Worm (Caenorhabditis elegans) whole organism, late embryonic: Measurements from ENCODE around the gene vglu-2.

Source experiments
- C08G9.2 ChIP-seq: sonication (generic microtip); optimal IDR thresholded peaks from 2 replicates; lab custom pipeline; 2016; ENCODE audit warnings: mild to moderate bottlenecking, missing genetic modification characterization, moderate library complexity, missing compliant biosample characterization
- C38D4.7 ChIP-seq: fragments of 200-800 bp; sonication (Bioruptor generic); optimal IDR thresholded peaks from 2 replicates; lab custom pipeline; 2018; ENCODE audit warnings: mild to moderate bottlenecking, missing genetic modification characterization, moderate library complexity, missing compliant biosample characterization
- T23F11.4 ChIP-seq: fragments of 200-800 bp; sonication (Bioruptor generic); optimal IDR thresholded peaks from 2 replicates; lab custom pipeline; 2018; ENCODE audit warnings: mild to moderate bottlenecking, missing genetic modification characterization, missing compliant biosample characterization
- Y22D7AL.16 ChIP-seq: sonication (generic microtip); optimal IDR thresholded peaks from 2 replicates; lab custom pipeline; 2016; ENCODE audit warnings: missing genetic modification characterization, missing compliant biosample characterization
- ceh-14 ChIP-seq: sonication (generic microtip); optimal IDR thresholded peaks from 2 replicates; lab custom pipeline; 2016; ENCODE audit warnings: missing genotype, missing genetic modification characterization, missing compliant biosample characterization
- ceh-18 ChIP-seq: sonication (generic microtip); optimal IDR thresholded peaks from 2 replicates; lab custom pipeline; 2016; ENCODE audit warnings: missing genetic modification characterization, missing compliant biosample characterization
- ceh-19 ChIP-seq: fragments of 200-800 bp; sonication (Bioruptor generic); optimal IDR thresholded peaks from 2 replicates; lab custom pipeline; 2018; ENCODE audit warnings: mild to moderate bottlenecking, missing genetic modification characterization, missing compliant biosample characterization
- ceh-2 ChIP-seq: sonication (generic microtip); optimal IDR thresholded peaks from 2 replicates; lab custom pipeline; 2016; ENCODE audit warnings: missing genotype, missing genetic modification characterization, missing compliant biosample characterization
- ceh-24 ChIP-seq: sonication (generic microtip); optimal IDR thresholded peaks from 2 replicates; lab custom pipeline; 2016; ENCODE audit warnings: mild to moderate bottlenecking, missing genetic modification characterization, missing compliant biosample characterization
- ceh-34 ChIP-seq: sonication (generic microtip); optimal IDR thresholded peaks from 2 replicates; lab custom pipeline; 2016; ENCODE audit warnings: mild to moderate bottlenecking, missing genetic modification characterization, missing compliant biosample characterization
- ceh-45 ChIP-seq: fragments of 200-800 bp; sonication (Bioruptor generic); IDR thresholded peaks from 2 replicates; pipeline ENCODE4 v1.3.6; 2022; ENCODE audit warnings: missing genetic modification reagents, missing genetic modification characterization, missing compliant biosample characterization
- ceh-48 ChIP-seq: sonication (generic microtip); optimal IDR thresholded peaks from 2 replicates; lab custom pipeline; 2016; ENCODE audit warnings: missing genetic modification characterization, inconsistent platforms, missing compliant biosample characterization
- ceh-6 ChIP-seq: fragments of 200-800 bp; sonication (Bioruptor generic); optimal IDR thresholded peaks from 2 replicates; lab custom pipeline; 2018; ENCODE audit warnings: mild to moderate bottlenecking, missing genetic modification characterization, missing compliant biosample characterization
- ceh-9 ChIP-seq: sonication (generic microtip); optimal IDR thresholded peaks from 2 replicates; lab custom pipeline; 2016; ENCODE audit warnings: mild to moderate bottlenecking, missing genetic modification characterization, inconsistent platforms, missing compliant biosample characterization
- dmd-4 ChIP-seq: sonication (generic microtip); optimal IDR thresholded peaks from 2 replicates; lab custom pipeline; 2016; ENCODE audit warnings: borderline replicate concordance, missing genetic modification characterization, missing compliant biosample characterization
- dve-1 ChIP-seq: sonication (generic microtip); optimal IDR thresholded peaks from 2 replicates; lab custom pipeline; 2017; ENCODE audit warnings: antibody characterized with exemption, mild to moderate bottlenecking, missing genetic modification characterization, missing compliant biosample characterization
- elt-2 ChIP-seq: sonication (generic microtip); optimal IDR thresholded peaks from 2 replicates; lab custom pipeline; 2016; ENCODE audit warnings: missing genetic modification reagents, missing genetic modification characterization, missing compliant biosample characterization
- elt-4 ChIP-seq: sonication (generic microtip); optimal IDR thresholded peaks from 2 replicates; lab custom pipeline; 2016; ENCODE audit warnings: missing genetic modification characterization, missing compliant biosample characterization
- ets-4 ChIP-seq: sonication (generic microtip); optimal IDR thresholded peaks from 2 replicates; lab custom pipeline; 2016; ENCODE audit warnings: missing genetic modification characterization, missing compliant biosample characterization
- eyg-1 ChIP-seq: sonication (generic microtip); optimal IDR thresholded peaks from 2 replicates; lab custom pipeline; 2016; ENCODE audit warnings: missing genotype, missing genetic modification characterization, missing compliant biosample characterization
- hlh-13 ChIP-seq: fragments of 200-800 bp; sonication (Bioruptor generic); optimal IDR thresholded peaks from 2 replicates; lab custom pipeline; 2018; ENCODE audit warnings: mild to moderate bottlenecking, missing genetic modification characterization, missing compliant biosample characterization
- hlh-30 ChIP-seq: sonication (generic microtip); optimal IDR thresholded peaks from 2 replicates; lab custom pipeline; 2017; ENCODE audit warnings: antibody characterized with exemption, missing genetic modification characterization, missing compliant biosample characterization; ENCODE audit not compliant: insufficient read depth
- hlh-6 ChIP-seq: sonication (generic microtip); optimal IDR thresholded peaks from 2 replicates; lab custom pipeline; 2016; ENCODE audit warnings: missing genotype, missing genetic modification characterization, missing compliant biosample characterization
- lim-6 ChIP-seq: sonication (generic microtip); optimal IDR thresholded peaks from 2 replicates; lab custom pipeline; 2016; ENCODE audit warnings: missing genetic modification characterization, missing compliant biosample characterization
- lin-11 ChIP-seq: fragments of 200-800 bp; sonication (Bioruptor generic); optimal IDR thresholded peaks from 2 replicates; lab custom pipeline; 2018; ENCODE audit warnings: mild to moderate bottlenecking, missing genetic modification characterization, missing compliant biosample characterization
- mec-3 ChIP-seq: sonication (generic microtip); optimal IDR thresholded peaks from 2 replicates; lab custom pipeline; 2016; ENCODE audit warnings: borderline replicate concordance, missing genetic modification characterization, missing compliant biosample characterization
- nfya-1 ChIP-seq: sonication (generic microtip); optimal IDR thresholded peaks from 2 replicates; lab custom pipeline; 2017; ENCODE audit warnings: missing genetic modification characterization, mild to moderate bottlenecking, missing compliant biosample characterization, antibody characterized with exemption, moderate library complexity
- nhr-11 ChIP-seq: fragments of 150-350 bp; optimal IDR thresholded peaks from 2 replicates; lab custom pipeline; 2014; ENCODE audit warnings: missing biosample characterization, missing genetic modification characterization
- nhr-232 ChIP-seq: sonication (generic microtip); optimal IDR thresholded peaks from 2 replicates; lab custom pipeline; 2016; ENCODE audit warnings: missing genetic modification characterization, missing compliant biosample characterization
- npax-4 ChIP-seq: sonication (generic microtip); optimal IDR thresholded peaks from 2 replicates; lab custom pipeline; 2016; ENCODE audit warnings: missing genetic modification characterization, missing compliant biosample characterization
- odd-2 ChIP-seq: sonication (generic microtip); optimal IDR thresholded peaks from 2 replicates; lab custom pipeline; 2017; ENCODE audit warnings: antibody characterized with exemption, mild to moderate bottlenecking, missing genetic modification characterization, missing compliant biosample characterization
- pag-3 ChIP-seq: sonication (generic microtip); optimal IDR thresholded peaks from 2 replicates; lab custom pipeline; 2016; ENCODE audit warnings: missing compliant biosample characterization, missing genetic modification characterization, borderline replicate concordance
- pat-9 ChIP-seq: fragments of 200-800 bp; sonication (Bioruptor generic); optimal IDR thresholded peaks from 2 replicates; lab custom pipeline; 2018; ENCODE audit warnings: mild to moderate bottlenecking, missing genetic modification characterization, moderate library complexity, missing compliant biosample characterization
- pha-2 ChIP-seq: sonication (generic microtip); optimal IDR thresholded peaks from 2 replicates; lab custom pipeline; 2017; ENCODE audit warnings: mild to moderate bottlenecking, missing genetic modification characterization, missing compliant biosample characterization
- pqm-1 ChIP-seq: sonication (generic microtip); optimal IDR thresholded peaks from 2 replicates; lab custom pipeline; 2016; ENCODE audit warnings: missing genetic modification characterization, missing compliant biosample characterization
- pros-1 ChIP-seq: fragments of 150-350 bp; optimal IDR thresholded peaks from 2 replicates; lab custom pipeline; 2014; ENCODE audit warnings: missing biosample characterization, missing genetic modification reagents, missing genetic modification characterization
- rnt-1 ChIP-seq: sonication (generic microtip); optimal IDR thresholded peaks from 2 replicates; lab custom pipeline; 2016; ENCODE audit warnings: missing genetic modification characterization, missing compliant biosample characterization
- sdc-2 ChIP-seq: sonication (generic microtip); optimal IDR thresholded peaks from 2 replicates; lab custom pipeline; 2016; ENCODE audit warnings: missing genotype, missing genetic modification characterization, missing compliant biosample characterization
- sox-2 ChIP-seq: fragments of 200-800 bp; sonication (Bioruptor generic); IDR thresholded peaks from 2 replicates; pipeline ENCODE4 v1.3.6; 2022; ENCODE audit warnings: missing genetic modification reagents, missing genetic modification characterization, missing compliant biosample characterization
- sox-4 ChIP-seq: sonication (generic microtip); optimal IDR thresholded peaks from 2 replicates; lab custom pipeline; 2017; ENCODE audit warnings: mild to moderate bottlenecking, missing genetic modification characterization, inconsistent platforms, missing compliant biosample characterization
- syd-9 ChIP-seq: sonication (generic microtip); optimal IDR thresholded peaks from 2 replicates; lab custom pipeline; 2016; ENCODE audit warnings: mild to moderate bottlenecking, missing genetic modification characterization, moderate library complexity, missing compliant biosample characterization
- tbx-2 ChIP-seq: sonication (generic microtip); optimal IDR thresholded peaks from 2 replicates; lab custom pipeline; 2016; ENCODE audit warnings: missing genetic modification characterization, missing compliant biosample characterization
- unc-42 ChIP-seq: sonication (generic microtip); optimal IDR thresholded peaks from 2 replicates; lab custom pipeline; 2016; ENCODE audit warnings: missing genotype, missing genetic modification characterization, missing compliant biosample characterization
- zip-5 ChIP-seq: sonication (generic microtip); optimal IDR thresholded peaks from 2 replicates; lab custom pipeline; 2016; ENCODE audit warnings: missing genetic modification characterization, missing compliant biosample characterization
- ztf-16 ChIP-seq: sonication (generic microtip); optimal IDR thresholded peaks from 2 replicates; lab custom pipeline; 2017; ENCODE audit warnings: missing genetic modification characterization, missing compliant biosample characterization

vglu-2 gene

ce11 chrIII:10270778-10271307, 24.1 kb upstream of the vglu-2 start, which contains the start of gene cnk-1 (continued):
- TF ChIP-seq rnt-1 (peak; percentile 51), ets-4 (tag; lab: Kevin White, UChicago) (peak; percentile 84), odd-2 (tag; lab: Kevin White, UChicago) (no peak), ceh-9 (tag; lab: Kevin White, UChicago) (no peak), npax-4 (tag; lab: Kevin White, UChicago) (no peak), C08G9.2 (peak; percentile 90), sdc-2 (tag; lab: Kevin White, UChicago) (no peak), ceh-19 (GFP tag; lab: Kevin White, UChicago) (no peak), elt-2 (tag; lab: Kevin White, UChicago) (peak; percentile 26), unc-42 (tag; lab: Kevin White, UChicago) (peak; percentile 34), pat-9 (tag; lab: Kevin White, UChicago) (no peak), ztf-16 (tag; lab: Kevin White, UChicago) (no peak), T23F11.4 (GFP tag; lab: Kevin White, UChicago) (no peak), mec-3 (tag; lab: Kevin White, UChicago) (peak; percentile 75), C38D4.7 (GFP tag; lab: Kevin White, UChicago) (no peak), ceh-24 (tag; lab: Kevin White, UChicago) (no peak), nfya-1 (tag; lab: Kevin White, UChicago) (no peak), dmd-4 (no peak), nhr-11 (no peak), ceh-34 (peak; percentile 62), sox-2 (GFP tag; lab: Robert Waterston, UW) (peak; percentile 41), hlh-13 (GFP tag; lab: Kevin White, UChicago) (no peak), pqm-1 (tag; lab: Kevin White, UChicago) (no peak), hlh-6 (tag; lab: Kevin White, UChicago) (peak; percentile 44), pag-3 (tag; lab: Kevin White, UChicago) (no peak), nhr-232 (tag; lab: Kevin White, UChicago) (no peak), elt-4 (tag; lab: Kevin White, UChicago) (no peak), ceh-14 (peak; percentile 43), ceh-48 (tag; lab: Kevin White, UChicago) (no peak), lin-11 (tag; lab: Kevin White, UChicago) (no peak), pros-1 (no peak), lim-6 (tag; lab: Kevin White, UChicago) (peak; percentile 39), Y22D7AL.16 (tag; lab: Kevin White, UChicago) (no peak), sox-4 (tag; lab: Kevin White, UChicago) (no peak), pha-2 (tag; lab: Kevin White, UChicago) (no peak), hlh-30 (no peak), dve-1 (tag; lab: Kevin White, UChicago) (no peak), tbx-2 (peak; percentile 84), ceh-45 (GFP tag; lab: Robert Waterston, UW) (peak; percentile 67; the same call in 1 of the 2 replicates), syd-9 (tag; lab: Kevin White, UChicago) (no peak), zip-5 (tag; lab: Kevin White, UChicago) (peak; percentile 30), eyg-1 (tag; lab: Kevin White, UChicago) (no peak), ceh-6 (GFP tag; lab: Kevin White, UChicago) (no peak), ceh-18 (tag; lab: Kevin White, UChicago) (peak; percentile 55), ceh-2 (tag; lab: Kevin White, UChicago) (peak; percentile 84)
